Fruit fly (Drosophila melanogaster) S2 (cell line): ENCODE data around the gene CG14982.

ENCODE experiments used
- CG8478 ChIP-seq: fragments of >200 bp; optimal IDR thresholded peaks from 2 replicates; lab custom pipeline; 2018
- CTCF ChIP-seq, 2 experiments: fragments of >200 bp; optimal IDR thresholded peaks; 2 replicates each; lab custom pipeline; 2018

- TF ChIP-seq CTCF (optimal IDR thresholded peaks at IDR 0.05; lab: Kevin White, UChicago): no peak
- no peak for TF ChIP-seq CG8478 (lab: Kevin White, UChicago)
These were observed 18.4 kb downstream of the CG14982 start for dm6 chr3L:3960877-3961417.
